Fruit fly (Drosophila melanogaster): ENCODE data around the gene CG11694.

Gene CG11694

dm6 chr3R:8306188-8306926, 5.6 kb downstream of the CG11694 start (continued):
- TF ChIP-seq CG15601 (tag; optimal IDR thresholded peaks at IDR 0.05) = peak; percentile 5
- no peak for TF ChIP-seq CG34422 (GFP tag; IDR thresholded peaks at IDR 0.05)
- no peak for TF ChIP-seq CG7372 (GFP tag; IDR thresholded peaks at IDR 0.05)
- TF ChIP-seq gt (GFP tag; IDR thresholded peaks at IDR 0.05) = no peak
- no peak for TF ChIP-seq mam (GFP tag; optimal IDR thresholded peaks at IDR 0.05)
- no peak for TF ChIP-seq br (optimal IDR thresholded peaks at IDR 0.05)
- TF ChIP-seq onecut (GFP tag; IDR thresholded peaks at IDR 0.05) = 0 out of 2 replicates have a peak, but pooled peaks have one; percentile 5
- TF ChIP-seq CG8281 (tag; optimal IDR thresholded peaks at IDR 0.05) = no peak
- TF ChIP-seq CG12391 (tag; optimal IDR thresholded peaks at IDR 0.05) = no peak
- TF ChIP-seq CG3407 (GFP tag; optimal IDR thresholded peaks at IDR 0.05) = peak; percentile 3
- TF ChIP-seq slp2 (GFP tag; optimal IDR thresholded peaks at IDR 0.05) = no peak
- no peak for TF ChIP-seq CG6854 (GFP tag; optimal IDR thresholded peaks at IDR 0.05)
- TF ChIP-seq pho (GFP tag; optimal IDR thresholded peaks at IDR 0.05) = no peak
- no peak for TF ChIP-seq Spps (tag; optimal IDR thresholded peaks at IDR 0.05)
- TF ChIP-seq zfh1 (GFP tag; IDR thresholded peaks at IDR 0.05) = no peak
- TF ChIP-seq CG6654 (GFP tag; optimal IDR thresholded peaks at IDR 0.05) = no peak
- no peak for TF ChIP-seq bowl (GFP tag; IDR thresholded peaks at IDR 0.05)
- TF ChIP-seq gce (GFP tag; IDR thresholded peaks at IDR 0.05) = no peak
- peak; percentile 34; the same call in 1 of the 3 replicates for TF ChIP-seq knrl (GFP tag; IDR thresholded peaks at IDR 0.05; ENCODE audit: partially characterized antibody)
- no peak for TF ChIP-seq Six4 (GFP tag; optimal IDR thresholded peaks at IDR 0.05)
- no peak for TF ChIP-seq Pdp1 (GFP tag; optimal IDR thresholded peaks at IDR 0.05)
- TF ChIP-seq lbe (GFP tag; optimal IDR thresholded peaks at IDR 0.05) = peak; percentile 57
- no peak for TF ChIP-seq dati (GFP tag; IDR thresholded peaks at IDR 0.05)
- no peak for TF ChIP-seq croc (GFP tag; conservative IDR thresholded peaks at IDR 0.05)
- TF ChIP-seq CG11696 (GFP tag; IDR thresholded peaks at IDR 0.05) = no peak
- TF ChIP-seq ac (GFP tag; optimal IDR thresholded peaks at IDR 0.05) = no peak
- TF ChIP-seq CG1647 (GFP tag; optimal IDR thresholded peaks at IDR 0.05) = no peak
- TF ChIP-seq CG4360 (GFP tag; IDR thresholded peaks at IDR 0.05) = no peak
- TF ChIP-seq caup (GFP tag; optimal IDR thresholded peaks at IDR 0.05; ENCODE audit: severe bottlenecking) = no peak
- TF ChIP-seq hkb (optimal IDR thresholded peaks at IDR 0.05) = peak; percentile 22
- no peak for TF ChIP-seq hkb (GFP tag; IDR thresholded peaks at IDR 0.05)
- TF ChIP-seq MBD-R2 (GFP tag; IDR thresholded peaks at IDR 0.05) = no peak
- peak; percentile 73 for TF ChIP-seq CTCF (GFP tag; optimal IDR thresholded peaks at IDR 0.05)
- TF ChIP-seq CG7839 (tag; optimal IDR thresholded peaks at IDR 0.05) = no peak
- TF ChIP-seq crol (GFP tag; IDR thresholded peaks at IDR 0.05) = peak; percentile 91
- TF ChIP-seq Hr51 (GFP tag; optimal IDR thresholded peaks at IDR 0.05) = no peak
- no peak for TF ChIP-seq ham (GFP tag; IDR thresholded peaks at IDR 0.05)
- no peak for TF ChIP-seq CG6683 (GFP tag; optimal IDR thresholded peaks at IDR 0.05)
- TF ChIP-seq Nf-YA (GFP tag; IDR thresholded peaks at IDR 0.05) = no peak
- no peak for TF ChIP-seq CG18599 (GFP tag; optimal IDR thresholded peaks at IDR 0.05)
- TF ChIP-seq cwo (GFP tag; optimal IDR thresholded peaks at IDR 0.05) = peak; percentile 55
- no peak for TF ChIP-seq kay (GFP tag; optimal IDR thresholded peaks at IDR 0.05)
- no peak for TF ChIP-seq CG14710 (tag; optimal IDR thresholded peaks at IDR 0.05)
- TF ChIP-seq Xrp1 (GFP tag; IDR thresholded peaks at IDR 0.05) = no peak
- no peak for TF ChIP-seq Fer1 (GFP tag; optimal IDR thresholded peaks at IDR 0.05)
- TF ChIP-seq CG10366 (GFP tag; IDR thresholded peaks at IDR 0.05) = no peak
- TF ChIP-seq CG1792 (GFP tag; optimal IDR thresholded peaks at IDR 0.05) = no peak
- no peak for TF ChIP-seq MTF-1 (GFP tag; optimal IDR thresholded peaks at IDR 0.05; ENCODE audit: borderline replicate concordance)
- no peak for TF ChIP-seq CG7786 (GFP tag; optimal IDR thresholded peaks at IDR 0.05)
- peak; percentile 35; the same call in 1 of the 3 replicates for TF ChIP-seq CG16813 (GFP tag; IDR thresholded peaks at IDR 0.05; ENCODE audit: partially characterized antibody)
- no peak for TF ChIP-seq Fer2 (tag; optimal IDR thresholded peaks at IDR 0.05)

Data from whole organism, embryonic.